Worm (Caenorhabditis elegans) whole organism, late embryonic: ENCODE measurements around the gene ZK1010.10.

Experiments used
- K09A11.1 ChIP-seq: sonication (generic microtip); optimal IDR thresholded peaks from 2 replicates; lab custom pipeline; 2017; ENCODE audit warnings: antibody characterized with exemption, mild to moderate bottlenecking, missing genetic modification characterization, missing compliant biosample characterization; ENCODE audit not compliant: insufficient read depth
- ceh-9 ChIP-seq: sonication (generic microtip); optimal IDR thresholded peaks from 2 replicates; lab custom pipeline; 2016; ENCODE audit warnings: mild to moderate bottlenecking, missing genetic modification characterization, inconsistent platforms, missing compliant biosample characterization
- lin-11 ChIP-seq: fragments of 200-800 bp; sonication (Bioruptor generic); optimal IDR thresholded peaks from 2 replicates; lab custom pipeline; 2018; ENCODE audit warnings: mild to moderate bottlenecking, missing genetic modification characterization, missing compliant biosample characterization
- odd-2 ChIP-seq: sonication (generic microtip); optimal IDR thresholded peaks from 2 replicates; lab custom pipeline; 2017; ENCODE audit warnings: antibody characterized with exemption, mild to moderate bottlenecking, missing genetic modification characterization, missing compliant biosample characterization
- unc-86 ChIP-seq: sonication (generic microtip); optimal IDR thresholded peaks from 2 replicates; lab custom pipeline; 2016; ENCODE audit warnings: missing genetic modification characterization, missing compliant biosample characterization

ce11 chrIII:12978473-12979174 is 23.6 kb upstream of the ZK1010.10 start, which contains the start of the genes ubq-2 and frg-1:
- TF ChIP-seq unc-86 (no peak), K09A11.1 (no peak), odd-2 (tag; lab: Kevin White, UChicago) (no peak), ceh-9 (tag; lab: Kevin White, UChicago) (no peak), lin-11 (tag; lab: Kevin White, UChicago) (no peak)
